Fruit fly (Drosophila melanogaster) whole organism, adult: Measurements from ENCODE around the gene lectin-22C.

Source experiments
- CG12768 ChIP-seq: fragments of 200-800 bp; sonication (Bioruptor generic); optimal IDR thresholded peaks from 2 replicates; lab custom pipeline; 2017; ENCODE audit warnings: missing biosample characterization, missing genetic modification characterization, mild to moderate bottlenecking, moderate library complexity, missing genetic modification reagents
- CG14711 ChIP-seq: fragments of 200-800 bp; sonication (Bioruptor generic); optimal IDR thresholded peaks from 2 replicates; lab custom pipeline; 2018; ENCODE audit warnings: missing biosample characterization, mild to moderate bottlenecking, missing genetic modification characterization, moderate library complexity
- CG33017 ChIP-seq: fragments of 200-800 bp; sonication (Bioruptor generic); optimal IDR thresholded peaks from 2 replicates; lab custom pipeline; 2018; ENCODE audit warnings: missing biosample characterization, mild to moderate bottlenecking, missing genetic modification characterization, moderate library complexity
- Hr96 ChIP-seq: fragments of 200-800 bp; sonication (Bioruptor generic); optimal IDR thresholded peaks from 2 replicates; lab custom pipeline; 2016; ENCODE audit warnings: missing biosample characterization, missing genetic modification characterization
- cnc ChIP-seq, 2 experiments: fragments of >200 bp; optimal IDR thresholded peaks; 2 replicates each; lab custom pipeline; 2017
- kay ChIP-seq: fragments of 200-800 bp; sonication (Bioruptor generic); peaks from one replicate; lab custom pipeline; 2016; ENCODE audit warnings: missing biosample characterization, missing genetic modification characterization, borderline replicate concordance

dm6 chr2L:2037551-2038252 is 637 bp upstream of the lectin-22C start:
- peak; percentile 64 for TF ChIP-seq CG14711 (tag; lab: Kevin White, UChicago)
- no peak for TF ChIP-seq cnc (optimal IDR thresholded peaks at IDR 0.05; lab: Kevin White, UChicago)
- no peak for TF ChIP-seq kay
- peak; percentile 28 for TF ChIP-seq CG12768 (GFP tag; lab: Kevin White, UChicago)
- TF ChIP-seq CG33017 (tag; lab: Kevin White, UChicago) = no peak
- TF ChIP-seq Hr96 (GFP tag; lab: Kevin White, UChicago) = peak; percentile 26
